ENCODE assay signal across 6 worm cellular contexts in the genomic region with DNA sequence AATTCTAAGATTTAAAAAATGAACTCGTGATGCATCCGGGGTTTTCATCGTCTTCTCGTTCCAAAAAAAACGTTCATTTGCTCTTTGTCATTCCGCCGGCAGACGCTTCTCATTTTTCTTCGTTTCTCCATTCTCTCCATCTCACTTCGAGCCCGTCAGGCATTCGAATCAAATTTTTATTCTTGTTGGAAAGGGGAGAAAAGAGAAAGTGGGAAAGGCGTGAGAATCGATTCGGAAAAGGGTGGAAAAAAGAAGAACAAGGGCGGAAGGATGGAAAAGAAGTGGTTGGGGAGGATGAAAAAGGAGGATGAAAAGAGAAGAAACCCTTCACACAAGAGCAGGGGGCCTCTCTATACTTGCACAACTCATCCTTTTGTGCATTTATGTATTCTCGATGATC.
TF ChIP-seq lines count a peak whose summit lies in the region.

No protein-coding gene starts in this region.

TF ChIP-seq in whole organism, L1 larva, 84 proteins besides CTCF, POLR2A, EP300 and RAD21:
- peak; percentile 14 for TF ChIP-seq ces-1 (GFP tag; optimal IDR thresholded peaks at IDR 0.05; lab: Kevin White, UChicago)
- TF ChIP-seq Y116A8C.19 (tag; optimal IDR thresholded peaks at IDR 0.05; lab: Kevin White, UChicago; ENCODE audit: borderline replicate concordance), result no peak
- peak; percentile 61 for TF ChIP-seq blmp-1 (tag; optimal IDR thresholded peaks at IDR 0.05; lab: Kevin White, UChicago)
- no peak for TF ChIP-seq mdl-1 (tag; optimal IDR thresholded peaks at IDR 0.05; lab: Kevin White, UChicago)
- peak; percentile 23 for TF ChIP-seq dsc-1 (tag; optimal IDR thresholded peaks at IDR 0.05; lab: Kevin White, UChicago)
- TF ChIP-seq lsy-2 (tag; optimal IDR thresholded peaks at IDR 0.05; lab: Kevin White, UChicago), result peak in 1 of 2 experiments; percentile 7
- peak in 1 of 3 experiments; percentile 32 for TF ChIP-seq ceh-82 (tag; optimal IDR thresholded peaks at IDR 0.05; lab: Kevin White, UChicago)
- peak; percentile 69 for TF ChIP-seq fkh-10 (GFP tag; optimal IDR thresholded peaks at IDR 0.05; lab: Kevin White, UChicago)
- peak; percentile 82 for TF ChIP-seq lin-14 (GFP tag; optimal IDR thresholded peaks at IDR 0.05; lab: Kevin White, UChicago)

TF ChIP-seq in whole organism, L2 larva, 48 proteins besides CTCF, POLR2A, EP300 and RAD21 (continues in another document):
- TF ChIP-seq ceh-82 (tag; optimal IDR thresholded peaks at IDR 0.05; lab: Kevin White, UChicago) (no peak), lin-13 (GFP tag; optimal IDR thresholded peaks at IDR 0.05; lab: Kevin White, UChicago) (no peak), nhr-21 (tag; optimal IDR thresholded peaks at IDR 0.05; lab: Kevin White, UChicago) (no peak), zag-1 (tag; optimal IDR thresholded peaks at IDR 0.05; lab: Kevin White, UChicago) (peak; percentile 41), Y55F3AM.14 (GFP tag; optimal IDR thresholded peaks at IDR 0.05; lab: Kevin White, UChicago) (peak; percentile 18), nhr-23 (tag; optimal IDR thresholded peaks at IDR 0.05; lab: Kevin White, UChicago) (no peak), lin-39 (tag; optimal IDR thresholded peaks at IDR 0.05; lab: Kevin White, UChicago) (no peak), alr-1 (tag; optimal IDR thresholded peaks at IDR 0.05; lab: Kevin White, UChicago) (no peak), nhr-6 (tag; optimal IDR thresholded peaks at IDR 0.05; lab: Kevin White, UChicago) (no peak), ama-1 (optimal IDR thresholded peaks at IDR 0.05; lab: Kevin White, UChicago) (no peak), unc-55 (GFP tag; optimal IDR thresholded peaks at IDR 0.05; lab: Kevin White, UChicago) (peak; percentile 40), mab-5 (tag; optimal IDR thresholded peaks at IDR 0.05; lab: Kevin White, UChicago) (no peak), elt-3 (tag; optimal IDR thresholded peaks at IDR 0.05; lab: Kevin White, UChicago) (no peak), blmp-1 (tag; optimal IDR thresholded peaks at IDR 0.05; lab: Kevin White, UChicago; ENCODE audit: insufficient read depth) (no peak), ztf-4 (tag; optimal IDR thresholded peaks at IDR 0.05; lab: Kevin White, UChicago) (no peak), nhr-129 (tag; optimal IDR thresholded peaks at IDR 0.05; lab: Kevin White, UChicago) (no peak)

TF ChIP-seq in whole organism, L3 larva, 47 proteins besides CTCF, POLR2A, EP300 and RAD21:
- TF ChIP-seq sea-2 (GFP tag; optimal IDR thresholded peaks at IDR 0.05; lab: Kevin White, UChicago) (no peak), ceh-82 (tag; optimal IDR thresholded peaks at IDR 0.05; lab: Kevin White, UChicago) (no peak), lin-39 (tag; optimal IDR thresholded peaks at IDR 0.05; lab: Kevin White, UChicago) (peak; percentile 52), skn-1 (tag; optimal IDR thresholded peaks at IDR 0.05; lab: Kevin White, UChicago) (no peak), R02D3.7 (tag; optimal IDR thresholded peaks at IDR 0.05; lab: Kevin White, UChicago) (no peak), snpc-4 (tag; optimal IDR thresholded peaks at IDR 0.05; lab: Kevin White, UChicago) (no peak), egl-27 (tag; optimal IDR thresholded peaks at IDR 0.05; lab: Kevin White, UChicago) (no peak), nfya-1 (tag; optimal IDR thresholded peaks at IDR 0.05; lab: Kevin White, UChicago; ENCODE audit: insufficient read depth) (peak; percentile 39), fkh-10 (GFP tag; optimal IDR thresholded peaks at IDR 0.05; lab: Kevin White, UChicago) (peak; percentile 52), ztf-4 (tag; optimal IDR thresholded peaks at IDR 0.05; lab: Kevin White, UChicago) (no peak), nhr-237 (tag; optimal IDR thresholded peaks at IDR 0.05; lab: Kevin White, UChicago) (no peak), elt-3 (tag; optimal IDR thresholded peaks at IDR 0.05; lab: Kevin White, UChicago) (no peak), nhr-12 (tag; optimal IDR thresholded peaks at IDR 0.05; lab: Kevin White, UChicago) (no peak), ama-1 (optimal IDR thresholded peaks at IDR 0.05; lab: Kevin White, UChicago) (no peak), hmg-11 (tag; optimal IDR thresholded peaks at IDR 0.05; lab: Kevin White, UChicago) (peak; percentile 48), mml-1 (tag; optimal IDR thresholded peaks at IDR 0.05; lab: Kevin White, UChicago) (no peak), ceh-16 (tag; optimal IDR thresholded peaks at IDR 0.05; lab: Kevin White, UChicago) (no peak)

TF ChIP-seq in whole organism, L4 larva, 104 proteins besides CTCF, POLR2A, EP300 and RAD21 (continues in another document):
- 0 out of 2 replicates have a peak, but pooled peaks have one; percentile 10 for TF ChIP-seq dmd-6 (GFP tag; IDR thresholded peaks at IDR 0.05; lab: Robert Waterston, UW)
- TF ChIP-seq fkh-10 (GFP tag; optimal IDR thresholded peaks at IDR 0.05; lab: Kevin White, UChicago), result peak; percentile 71
- TF ChIP-seq hlh-30 (tag; optimal IDR thresholded peaks at IDR 0.05; lab: Kevin White, UChicago; ENCODE audit: insufficient read depth), result peak; percentile 13
- TF ChIP-seq mdl-1 (tag; optimal IDR thresholded peaks at IDR 0.05; lab: Kevin White, UChicago), result peak in 1 of 2 experiments; percentile 8
- TF ChIP-seq ctbp-1 (GFP tag; IDR thresholded peaks at IDR 0.05; lab: Robert Waterston, UW), result 0 out of 2 replicates have a peak, but pooled peaks have one; percentile 43
- TF ChIP-seq madf-9 (GFP tag; conservative IDR thresholded peaks at IDR 0.05; lab: Robert Waterston, UW), result no peak
- no peak for TF ChIP-seq ceh-44 (GFP tag; IDR thresholded peaks at IDR 0.05; lab: Robert Waterston, UW)
- peak; percentile 34 for TF ChIP-seq rbr-2 (tag; optimal IDR thresholded peaks at IDR 0.05; lab: Kevin White, UChicago)
- TF ChIP-seq hmg-1.1 (GFP tag; IDR thresholded peaks at IDR 0.05; lab: Robert Waterston, UW), result 0 out of 2 replicates have a peak, but pooled peaks have one; percentile 21
- TF ChIP-seq aha-1 (tag; lab: Kevin White, UChicago), result peak; percentile 87
- TF ChIP-seq ceh-20 (GFP tag; IDR thresholded peaks at IDR 0.05; lab: Robert Waterston, UW), result 0 out of 2 replicates have a peak, but pooled peaks have one; percentile 12
- no peak for TF ChIP-seq zag-1 (tag; optimal IDR thresholded peaks at IDR 0.05; lab: Kevin White, UChicago)
- TF ChIP-seq unc-62 (GFP tag; optimal IDR thresholded peaks at IDR 0.05 in 1 of 2; lab: Kevin White, UChicago), result peak in 1 of 2 experiments; percentile 65
- no peak for TF ChIP-seq unc-62 (tag; optimal IDR thresholded peaks at IDR 0.05; lab: Kevin White, UChicago)
- TF ChIP-seq lsy-2 (tag; optimal IDR thresholded peaks at IDR 0.05; lab: Kevin White, UChicago), result peak in 1 of 2 experiments; percentile 3

TF ChIP-seq in whole organism, late embryonic, 69 proteins besides CTCF, POLR2A, EP300 and RAD21 (continues in another document):
- no peak for TF ChIP-seq hlh-6 (tag; optimal IDR thresholded peaks at IDR 0.05; lab: Kevin White, UChicago)
- TF ChIP-seq C08G9.2 (tag; optimal IDR thresholded peaks at IDR 0.05; lab: Kevin White, UChicago), result no peak
- TF ChIP-seq eyg-1 (tag; optimal IDR thresholded peaks at IDR 0.05; lab: Kevin White, UChicago), result no peak
- TF ChIP-seq ceh-31 (tag; optimal IDR thresholded peaks at IDR 0.05; lab: Kevin White, UChicago), result peak; percentile 9
- no peak for TF ChIP-seq K09A11.1 (tag; optimal IDR thresholded peaks at IDR 0.05; lab: Kevin White, UChicago; ENCODE audit: insufficient read depth)
- TF ChIP-seq ceh-2 (tag; optimal IDR thresholded peaks at IDR 0.05; lab: Kevin White, UChicago), result no peak
- no peak for TF ChIP-seq ama-1 (optimal IDR thresholded peaks at IDR 0.05; lab: Kevin White, UChicago)
- no peak for TF ChIP-seq fkh-10 (GFP tag; optimal IDR thresholded peaks at IDR 0.05; lab: Kevin White, UChicago)
- TF ChIP-seq dve-1 (tag; optimal IDR thresholded peaks at IDR 0.05; lab: Kevin White, UChicago), result no peak
- TF ChIP-seq K02D7.2 (tag; optimal IDR thresholded peaks at IDR 0.05; lab: Kevin White, UChicago), result no peak
- no peak for TF ChIP-seq C38D4.7 (GFP tag; optimal IDR thresholded peaks at IDR 0.05; lab: Kevin White, UChicago)
- TF ChIP-seq elt-4 (tag; optimal IDR thresholded peaks at IDR 0.05; lab: Kevin White, UChicago), result no peak
- TF ChIP-seq hlh-30 (tag; optimal IDR thresholded peaks at IDR 0.05; lab: Kevin White, UChicago; ENCODE audit: insufficient read depth), result no peak
- TF ChIP-seq unc-42 (tag; optimal IDR thresholded peaks at IDR 0.05; lab: Kevin White, UChicago), result peak; percentile 58
- TF ChIP-seq pqm-1 (tag; optimal IDR thresholded peaks at IDR 0.05; lab: Kevin White, UChicago), result no peak
- TF ChIP-seq unc-55 (GFP tag; optimal IDR thresholded peaks at IDR 0.05; lab: Kevin White, UChicago), result no peak
- TF ChIP-seq lin-11 (tag; optimal IDR thresholded peaks at IDR 0.05; lab: Kevin White, UChicago), result no peak
- no peak for TF ChIP-seq sox-4 (tag; optimal IDR thresholded peaks at IDR 0.05; lab: Kevin White, UChicago)
- peak; percentile 18 for TF ChIP-seq ceh-48 (tag; optimal IDR thresholded peaks at IDR 0.05; lab: Kevin White, UChicago)

TF ChIP-seq in whole organism, mixed stage, embryonic, 35 proteins besides CTCF, POLR2A, EP300 and RAD21:
- TF ChIP-seq bed-3 (GFP tag; optimal IDR thresholded peaks at IDR 0.05; lab: Kevin White, UChicago), result no peak
- TF ChIP-seq ceh-39 (tag; optimal IDR thresholded peaks at IDR 0.05; lab: Kevin White, UChicago), result no peak
- TF ChIP-seq ces-1 (GFP tag; optimal IDR thresholded peaks at IDR 0.05; lab: Kevin White, UChicago), result peak; percentile 68
- TF ChIP-seq lin-32 (GFP tag; optimal IDR thresholded peaks at IDR 0.05; lab: Kevin White, UChicago), result no peak
- TF ChIP-seq unc-120 (tag; optimal IDR thresholded peaks at IDR 0.05; lab: Kevin White, UChicago; ENCODE audit: poor library complexity, severe bottlenecking), result peak; percentile 6
- no peak for TF ChIP-seq ceh-83 (GFP tag; optimal IDR thresholded peaks at IDR 0.05; lab: Kevin White, UChicago)
